Worm (Caenorhabditis elegans) whole organism, L2 larva: ENCODE measurements around the gene Y113G7A.16.
A peak's percentile ranks its signal among the peaks of the same experiment; 100 is the strongest.

Experiments
- blmp-1 ChIP-seq: sonication (generic microtip); optimal IDR thresholded peaks from 2 replicates; lab custom pipeline; 2017; ENCODE audit warnings: missing genetic modification characterization, mild to moderate bottlenecking, missing compliant biosample characterization, antibody characterized with exemption, moderate library complexity; ENCODE audit not compliant: insufficient read depth
- ceh-82 ChIP-seq: fragments of 150-350 bp; optimal IDR thresholded peaks from 2 replicates; lab custom pipeline; 2014; ENCODE audit warnings: missing biosample characterization, missing genetic modification characterization
- egl-27 ChIP-seq: sonication (generic microtip); optimal IDR thresholded peaks from 3 replicates; lab custom pipeline; 2017; ENCODE audit warnings: missing biosample characterization, missing genetic modification reagents, missing genetic modification characterization
- elt-1 ChIP-seq: fragments of 150-350 bp; optimal IDR thresholded peaks from 2 replicates; lab custom pipeline; 2014; ENCODE audit warnings: missing biosample characterization, missing genetic modification characterization
- lsy-2 ChIP-seq, 2 experiments: fragments of 150-350 bp in 1 of 2; sonication (generic microtip) in 1 of 2; optimal IDR thresholded peaks; 2 replicates each; lab custom pipeline; 2014 to 2017; ENCODE audit warnings: missing biosample characterization in 2 of 2, missing genetic modification characterization in 2 of 2
- nhr-11 ChIP-seq: fragments of 150-350 bp; optimal IDR thresholded peaks from 2 replicates; lab custom pipeline; 2014; ENCODE audit warnings: missing biosample characterization, missing genetic modification characterization
- nhr-23 ChIP-seq: fragments of 150-350 bp; optimal IDR thresholded peaks from 2 replicates; lab custom pipeline; 2014; ENCODE audit warnings: missing biosample characterization, missing genetic modification reagents, missing genetic modification characterization
- sma-9 ChIP-seq, 2 experiments: fragments of 150-350 bp in 1 of 2; sonication (generic microtip) in 1 of 2; optimal IDR thresholded peaks; 2 replicates each; lab custom pipeline; 2014 to 2016; ENCODE audit warnings: missing genetic modification characterization in 2 of 2, mild to moderate bottlenecking in 1 of 2, missing biosample characterization in 1 of 2, missing compliant biosample characterization in 1 of 2, missing genetic modification reagents in 1 of 2, moderate library complexity in 1 of 2
- snpc-4 ChIP-seq: fragments of 150-350 bp; optimal IDR thresholded peaks from 2 replicates; lab custom pipeline; 2014; ENCODE audit warnings: missing biosample characterization, missing genetic modification characterization
- unc-39 ChIP-seq: fragments of 150-350 bp; optimal IDR thresholded peaks from 2 replicates; lab custom pipeline; 2014; ENCODE audit warnings: missing biosample characterization, missing genetic modification characterization
- unc-55 ChIP-seq: fragments of 150-350 bp; sonication (generic microtip); optimal IDR thresholded peaks from 3 replicates; lab custom pipeline; 2014; ENCODE audit warnings: missing biosample characterization, missing genetic modification reagents, missing genetic modification characterization
- ztf-1 ChIP-seq: fragments of 200-800 bp; sonication (Bioruptor generic); conservative IDR thresholded peaks from 2 replicates; pipeline ENCODE4 v1.3.6; 2022; ENCODE audit warnings: missing genetic modification characterization, missing compliant biosample characterization
- ztf-11 ChIP-seq: sonication (generic microtip); optimal IDR thresholded peaks from 2 replicates; lab custom pipeline; 2017; ENCODE audit warnings: missing biosample characterization, missing genetic modification characterization

DNA sequence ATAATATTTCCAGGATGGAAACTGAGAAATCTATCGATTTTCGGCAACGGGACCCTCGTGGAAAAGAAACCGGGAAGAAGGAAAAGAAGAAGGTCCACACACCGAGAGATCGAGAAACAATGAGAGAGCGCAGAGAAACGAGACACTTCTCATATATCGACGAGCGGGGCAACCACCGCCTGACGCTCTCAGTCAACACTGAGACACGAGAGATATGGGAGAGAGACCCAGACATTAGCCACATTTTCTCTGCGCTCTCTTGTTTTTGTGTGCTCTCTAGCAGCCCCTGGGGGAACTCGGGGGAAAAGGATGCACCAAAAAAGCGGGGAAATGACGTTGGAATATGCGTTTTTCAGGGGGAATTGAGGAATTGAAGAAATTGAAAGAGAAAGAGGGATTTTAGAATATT, 31.7 kb upstream of the Y113G7A.16 start:
- TF ChIP-seq nhr-23 (tag; lab: Kevin White, UChicago) (no peak), sma-9 (GFP tag; optimal IDR thresholded peaks at IDR 0.05; lab: Kevin White, UChicago) (peak; percentile 64), sma-9 (tag; optimal IDR thresholded peaks at IDR 0.05; lab: Kevin White, UChicago) (no peak), ztf-1 (GFP tag; lab: Robert Waterston, UW) (no peak), elt-1 (no peak), nhr-11 (tag; lab: Kevin White, UChicago) (no peak), blmp-1 (no peak), egl-27 (peak; percentile 76), lsy-2 (tag; optimal IDR thresholded peaks at IDR 0.05; lab: Kevin White, UChicago) (peak; percentile 25 to 79), ceh-82 (tag; lab: Kevin White, UChicago) (no peak), ztf-11 (no peak), unc-55 (GFP tag; lab: Kevin White, UChicago) (peak; percentile 82), unc-39 (tag; lab: Kevin White, UChicago) (no peak), snpc-4 (tag; lab: Kevin White, UChicago) (peak; percentile 55)
